Worm (Caenorhabditis elegans) whole organism, L4/young adult: ENCODE data around the gene Y38C1AA.6.

Source experiments
- dao-5 ChIP-seq: sonication (generic microtip); optimal IDR thresholded peaks from 2 replicates; lab custom pipeline; 2016; ENCODE audit warnings: missing genotype, missing genetic modification characterization, moderate library complexity, missing compliant biosample characterization
- him-1 ChIP-seq: sonication (generic microtip); optimal IDR thresholded peaks from 2 replicates; lab custom pipeline; 2016; ENCODE audit warnings: missing genotype, missing genetic modification reagents, missing genetic modification characterization, missing compliant biosample characterization

ce11 chrIV:133968-134367, 28.7 kb upstream of the Y38C1AA.6 start:
- no peak for TF ChIP-seq dao-5
- no peak for TF ChIP-seq him-1 (tag; lab: Kevin White, UChicago)
